Worm (Caenorhabditis elegans): ENCODE data around the gene sec-10.

- TF ChIP-seq nhr-28 (tag; optimal IDR thresholded peaks at IDR 0.05), result no peak
- no peak for TF ChIP-seq unc-62 (GFP tag; optimal IDR thresholded peaks at IDR 0.05)
- no peak for TF ChIP-seq tbx-8 (GFP tag; optimal IDR thresholded peaks at IDR 0.05)
- no peak for TF ChIP-seq drap-1 (GFP tag; optimal IDR thresholded peaks at IDR 0.05)
Observed at ce11 chrIV:7754114-7754513, 28.2 kb downstream of the sec-10 start.

Measured in whole organism, mixed stage, embryonic.